Worm (Caenorhabditis elegans) whole organism, late embryonic: ENCODE measurements around the gene coq-8.

Source experiments
- C38D4.7 ChIP-seq: fragments of 200-800 bp; sonication (Bioruptor generic); optimal IDR thresholded peaks from 2 replicates; lab custom pipeline; 2018; ENCODE audit warnings: mild to moderate bottlenecking, missing genetic modification characterization, moderate library complexity, missing compliant biosample characterization
- F13H6.1 ChIP-seq: sonication (generic microtip); optimal IDR thresholded peaks from 2 replicates; lab custom pipeline; 2016; ENCODE audit warnings: missing genetic modification characterization, missing compliant biosample characterization
- K02D7.2 ChIP-seq: sonication (generic microtip); optimal IDR thresholded peaks from 2 replicates; lab custom pipeline; 2017; ENCODE audit warnings: mild to moderate bottlenecking, missing genetic modification characterization, missing compliant biosample characterization
- Y22D7AL.16 ChIP-seq: sonication (generic microtip); optimal IDR thresholded peaks from 2 replicates; lab custom pipeline; 2016; ENCODE audit warnings: missing genetic modification characterization, missing compliant biosample characterization
- ahr-1 ChIP-seq: sonication (generic microtip); optimal IDR thresholded peaks from 2 replicates; lab custom pipeline; 2016; ENCODE audit warnings: missing genetic modification characterization, missing compliant biosample characterization
- ama-1 ChIP-seq: fragments of 150-350 bp; optimal IDR thresholded peaks from 2 replicates; lab custom pipeline; 2014
- ceh-14 ChIP-seq: sonication (generic microtip); optimal IDR thresholded peaks from 2 replicates; lab custom pipeline; 2016; ENCODE audit warnings: missing genotype, missing genetic modification characterization, missing compliant biosample characterization
- ceh-18 ChIP-seq: sonication (generic microtip); optimal IDR thresholded peaks from 2 replicates; lab custom pipeline; 2016; ENCODE audit warnings: missing genetic modification characterization, missing compliant biosample characterization
- ceh-19 ChIP-seq: fragments of 200-800 bp; sonication (Bioruptor generic); optimal IDR thresholded peaks from 2 replicates; lab custom pipeline; 2018; ENCODE audit warnings: mild to moderate bottlenecking, missing genetic modification characterization, missing compliant biosample characterization
- ceh-22 ChIP-seq: sonication (generic microtip); optimal IDR thresholded peaks from 2 replicates; lab custom pipeline; 2017; ENCODE audit warnings: missing biosample characterization, missing genetic modification characterization
- ceh-30 ChIP-seq: fragments of 150-350 bp; optimal IDR thresholded peaks from 2 replicates; lab custom pipeline; 2014; ENCODE audit warnings: missing biosample characterization, missing genetic modification characterization
- ceh-31 ChIP-seq: sonication (generic microtip); optimal IDR thresholded peaks from 2 replicates; lab custom pipeline; 2016; ENCODE audit warnings: missing genetic modification characterization, missing compliant biosample characterization
- ceh-34 ChIP-seq: sonication (generic microtip); optimal IDR thresholded peaks from 2 replicates; lab custom pipeline; 2016; ENCODE audit warnings: mild to moderate bottlenecking, missing genetic modification characterization, missing compliant biosample characterization
- dmd-4 ChIP-seq: sonication (generic microtip); optimal IDR thresholded peaks from 2 replicates; lab custom pipeline; 2016; ENCODE audit warnings: borderline replicate concordance, missing genetic modification characterization, missing compliant biosample characterization
- dve-1 ChIP-seq: sonication (generic microtip); optimal IDR thresholded peaks from 2 replicates; lab custom pipeline; 2017; ENCODE audit warnings: antibody characterized with exemption, mild to moderate bottlenecking, missing genetic modification characterization, missing compliant biosample characterization
- elt-2 ChIP-seq: sonication (generic microtip); optimal IDR thresholded peaks from 2 replicates; lab custom pipeline; 2016; ENCODE audit warnings: missing genetic modification reagents, missing genetic modification characterization, missing compliant biosample characterization
- ets-4 ChIP-seq: sonication (generic microtip); optimal IDR thresholded peaks from 2 replicates; lab custom pipeline; 2016; ENCODE audit warnings: missing genetic modification characterization, missing compliant biosample characterization
- eyg-1 ChIP-seq: sonication (generic microtip); optimal IDR thresholded peaks from 2 replicates; lab custom pipeline; 2016; ENCODE audit warnings: missing genotype, missing genetic modification characterization, missing compliant biosample characterization
- fkh-10 ChIP-seq: fragments of 150-350 bp; optimal IDR thresholded peaks from 2 replicates; lab custom pipeline; 2014; ENCODE audit warnings: missing biosample characterization, missing genetic modification reagents, missing genetic modification characterization
- hlh-13 ChIP-seq: fragments of 200-800 bp; sonication (Bioruptor generic); optimal IDR thresholded peaks from 2 replicates; lab custom pipeline; 2018; ENCODE audit warnings: mild to moderate bottlenecking, missing genetic modification characterization, missing compliant biosample characterization
- hlh-15 ChIP-seq: sonication (generic microtip); optimal IDR thresholded peaks from 2 replicates; lab custom pipeline; 2016; ENCODE audit warnings: missing genetic modification characterization, missing compliant biosample characterization
- hlh-30 ChIP-seq: sonication (generic microtip); optimal IDR thresholded peaks from 2 replicates; lab custom pipeline; 2017; ENCODE audit warnings: antibody characterized with exemption, missing genetic modification characterization, missing compliant biosample characterization; ENCODE audit not compliant: insufficient read depth
- hlh-8 ChIP-seq: sonication (generic microtip); optimal IDR thresholded peaks from 2 replicates; lab custom pipeline; 2016; ENCODE audit warnings: missing genotype, missing genetic modification characterization, missing compliant biosample characterization
- lim-6 ChIP-seq: sonication (generic microtip); optimal IDR thresholded peaks from 2 replicates; lab custom pipeline; 2016; ENCODE audit warnings: missing genetic modification characterization, missing compliant biosample characterization
- madf-2 ChIP-seq: sonication (generic microtip); optimal IDR thresholded peaks from 2 replicates; lab custom pipeline; 2017; ENCODE audit warnings: missing genetic modification characterization, missing compliant biosample characterization
- mec-3 ChIP-seq: sonication (generic microtip); optimal IDR thresholded peaks from 2 replicates; lab custom pipeline; 2016; ENCODE audit warnings: borderline replicate concordance, missing genetic modification characterization, missing compliant biosample characterization
- nfya-1 ChIP-seq: sonication (generic microtip); optimal IDR thresholded peaks from 2 replicates; lab custom pipeline; 2017; ENCODE audit warnings: missing genetic modification characterization, mild to moderate bottlenecking, missing compliant biosample characterization, antibody characterized with exemption, moderate library complexity
- nhr-232 ChIP-seq: sonication (generic microtip); optimal IDR thresholded peaks from 2 replicates; lab custom pipeline; 2016; ENCODE audit warnings: missing genetic modification characterization, missing compliant biosample characterization
- pag-3 ChIP-seq: sonication (generic microtip); optimal IDR thresholded peaks from 2 replicates; lab custom pipeline; 2016; ENCODE audit warnings: missing compliant biosample characterization, missing genetic modification characterization, borderline replicate concordance
- pha-2 ChIP-seq: sonication (generic microtip); optimal IDR thresholded peaks from 2 replicates; lab custom pipeline; 2017; ENCODE audit warnings: mild to moderate bottlenecking, missing genetic modification characterization, missing compliant biosample characterization
- pha-4 ChIP-seq: fragments of 150-350 bp; optimal IDR thresholded peaks from 2 replicates; lab custom pipeline; 2018; ENCODE audit warnings: missing biosample characterization, missing genetic modification reagents, missing genetic modification characterization
- pqm-1 ChIP-seq: sonication (generic microtip); optimal IDR thresholded peaks from 2 replicates; lab custom pipeline; 2016; ENCODE audit warnings: missing genetic modification characterization, missing compliant biosample characterization
- pros-1 ChIP-seq: fragments of 150-350 bp; optimal IDR thresholded peaks from 2 replicates; lab custom pipeline; 2014; ENCODE audit warnings: missing biosample characterization, missing genetic modification reagents, missing genetic modification characterization
- rnt-1 ChIP-seq: sonication (generic microtip); optimal IDR thresholded peaks from 2 replicates; lab custom pipeline; 2016; ENCODE audit warnings: missing genetic modification characterization, missing compliant biosample characterization
- sdc-2 ChIP-seq: sonication (generic microtip); optimal IDR thresholded peaks from 2 replicates; lab custom pipeline; 2016; ENCODE audit warnings: missing genotype, missing genetic modification characterization, missing compliant biosample characterization
- sox-2 ChIP-seq: fragments of 200-800 bp; sonication (Bioruptor generic); IDR thresholded peaks from 2 replicates; pipeline ENCODE4 v1.3.6; 2022; ENCODE audit warnings: missing genetic modification reagents, missing genetic modification characterization, missing compliant biosample characterization
- tbx-2 ChIP-seq: sonication (generic microtip); optimal IDR thresholded peaks from 2 replicates; lab custom pipeline; 2016; ENCODE audit warnings: missing genetic modification characterization, missing compliant biosample characterization
- tbx-7 ChIP-seq: sonication (generic microtip); optimal IDR thresholded peaks from 2 replicates; lab custom pipeline; 2016; ENCODE audit warnings: missing genotype, missing genetic modification characterization, missing compliant biosample characterization
- ttx-3 ChIP-seq: sonication (generic microtip); optimal IDR thresholded peaks from 2 replicates; lab custom pipeline; 2016; ENCODE audit warnings: missing genetic modification reagents, missing genetic modification characterization, missing compliant biosample characterization
- unc-3 ChIP-seq, 2 experiments: fragments of 200-800 bp in 1 of 2; sonication (Bioruptor generic) in 1 of 2; sonication (generic microtip) in 1 of 2; conservative IDR thresholded peaks in 1 of 2; optimal IDR thresholded peaks in 1 of 2; 2 replicates each; pipeline versions ENCODE4 v1.3.6 to Lab custom; 2016 to 2022; ENCODE audit warnings: missing compliant biosample characterization in 2 of 2, missing genetic modification characterization in 2 of 2, missing genetic modification reagents in 1 of 2
- unc-42 ChIP-seq: sonication (generic microtip); optimal IDR thresholded peaks from 2 replicates; lab custom pipeline; 2016; ENCODE audit warnings: missing genotype, missing genetic modification characterization, missing compliant biosample characterization
- unc-55 ChIP-seq: sonication (generic microtip); optimal IDR thresholded peaks from 2 replicates; lab custom pipeline; 2017; ENCODE audit warnings: missing biosample characterization, missing genetic modification reagents, missing genetic modification characterization
- unc-86 ChIP-seq: sonication (generic microtip); optimal IDR thresholded peaks from 2 replicates; lab custom pipeline; 2016; ENCODE audit warnings: missing genetic modification characterization, missing compliant biosample characterization
- zip-5 ChIP-seq: sonication (generic microtip); optimal IDR thresholded peaks from 2 replicates; lab custom pipeline; 2016; ENCODE audit warnings: missing genetic modification characterization, missing compliant biosample characterization
- ztf-16 ChIP-seq: sonication (generic microtip); optimal IDR thresholded peaks from 2 replicates; lab custom pipeline; 2017; ENCODE audit warnings: missing genetic modification characterization, missing compliant biosample characterization

Gene coq-8

ce11 chrIII:4895313-4895712 is 32.1 kb downstream of the coq-8 start:
- TF ChIP-seq sdc-2 (tag; lab: Kevin White, UChicago) (no peak), madf-2 (tag; lab: Kevin White, UChicago) (no peak), unc-86 (no peak), ceh-19 (no peak), hlh-15 (tag; lab: Kevin White, UChicago) (no peak), unc-42 (tag; lab: Kevin White, UChicago) (no peak), dmd-4 (tag; lab: Kevin White, UChicago) (no peak), K02D7.2 (tag; lab: Kevin White, UChicago) (no peak), ceh-14 (tag; lab: Kevin White, UChicago) (no peak), hlh-13 (GFP tag; lab: Kevin White, UChicago) (no peak), pag-3 (tag; lab: Kevin White, UChicago) (no peak), mec-3 (tag; lab: Kevin White, UChicago) (no peak), ceh-34 (tag; lab: Kevin White, UChicago) (no peak), dve-1 (tag; lab: Kevin White, UChicago) (no peak), lim-6 (tag; lab: Kevin White, UChicago) (no peak), eyg-1 (tag; lab: Kevin White, UChicago) (no peak)

- TF ChIP-seq ceh-30 (tag; lab: Kevin White, UChicago) (no peak), dmd-4 (tag; lab: Kevin White, UChicago) (no peak), C38D4.7 (GFP tag; lab: Kevin White, UChicago) (no peak), rnt-1 (tag; lab: Kevin White, UChicago) (no peak), dve-1 (tag; lab: Kevin White, UChicago) (no peak), unc-42 (tag; lab: Kevin White, UChicago) (no peak), pha-2 (no peak), lim-6 (tag; lab: Kevin White, UChicago) (no peak), pag-3 (tag; lab: Kevin White, UChicago) (no peak), nfya-1 (tag; lab: Kevin White, UChicago) (no peak), ceh-18 (no peak), pha-4 (tag; lab: Kevin White, UChicago) (no peak), ceh-31 (no peak)
These were observed 35.9 kb downstream of the coq-8 start, which contains the start of gene nhl-2 for ce11 chrIII:4899035-4899578. TSS of gene nhl-2 (minus strand) at chrIII:4899085.

ce11 chrIII:4899728-4900127 is 36.5 kb downstream of the coq-8 start:
- TF ChIP-seq C38D4.7 (GFP tag; lab: Kevin White, UChicago): no peak
- peak; percentile 75 for TF ChIP-seq sdc-2 (tag; lab: Kevin White, UChicago)
- no peak for TF ChIP-seq hlh-15 (tag; lab: Kevin White, UChicago)
- peak; percentile 52 for TF ChIP-seq tbx-7 (tag; lab: Kevin White, UChicago)
- TF ChIP-seq ama-1 (lab: Kevin White, UChicago): no peak
- TF ChIP-seq ceh-19: peak; percentile 56
- TF ChIP-seq pqm-1 (tag; lab: Kevin White, UChicago): peak; percentile 77
- peak; percentile 88 for TF ChIP-seq ceh-14 (tag; lab: Kevin White, UChicago)
- no peak for TF ChIP-seq Y22D7AL.16 (tag; lab: Kevin White, UChicago)
- TF ChIP-seq unc-3 (GFP tag; conservative IDR thresholded peaks at IDR 0.05; lab: Robert Waterston, UW): 0 out of 2 replicates have a peak, but pooled peaks have one; percentile 37
- TF ChIP-seq unc-3 (tag; optimal IDR thresholded peaks at IDR 0.05; lab: Kevin White, UChicago): peak; percentile 85
- TF ChIP-seq unc-55: peak; percentile 94
- TF ChIP-seq nhr-232: no peak
- TF ChIP-seq ceh-22 (tag; lab: Kevin White, UChicago): peak; percentile 41
- peak; percentile 15 for TF ChIP-seq ztf-16 (tag; lab: Kevin White, UChicago)
- TF ChIP-seq F13H6.1 (tag; lab: Kevin White, UChicago): peak; percentile 89
- peak; percentile 95 for TF ChIP-seq ceh-34 (tag; lab: Kevin White, UChicago)
- peak; percentile 98 for TF ChIP-seq hlh-30 (tag; lab: Kevin White, UChicago)
- TF ChIP-seq fkh-10 (GFP tag; lab: Kevin White, UChicago): peak; percentile 72
- TF ChIP-seq pag-3 (tag; lab: Kevin White, UChicago): no peak
- TF ChIP-seq zip-5 (tag; lab: Kevin White, UChicago): no peak
- peak; percentile 54 for TF ChIP-seq unc-86
- TF ChIP-seq ets-4: peak; percentile 99
- peak; percentile 43 for TF ChIP-seq pha-2
- TF ChIP-seq ttx-3: no peak
- TF ChIP-seq rnt-1 (tag; lab: Kevin White, UChicago): peak; percentile 98
- peak; percentile 92 for TF ChIP-seq pros-1 (tag; lab: Kevin White, UChicago)
- TF ChIP-seq ceh-18: peak; percentile 99
- peak; percentile 70 for TF ChIP-seq elt-2 (tag; lab: Kevin White, UChicago)
- peak; percentile 89 for TF ChIP-seq unc-42 (tag; lab: Kevin White, UChicago)
- peak; percentile 40 for TF ChIP-seq hlh-8
- TF ChIP-seq tbx-2 (tag; lab: Kevin White, UChicago): peak; percentile 98
- peak; percentile 4 for TF ChIP-seq ahr-1 (tag; lab: Kevin White, UChicago)
- TF ChIP-seq dmd-4 (tag; lab: Kevin White, UChicago): peak; percentile 85
- no peak; the same call in 1 of the 2 replicates for TF ChIP-seq sox-2 (GFP tag; lab: Robert Waterston, UW)
